Worm (Caenorhabditis elegans): ENCODE measurements around the gene C14B4.2.

DNA sequence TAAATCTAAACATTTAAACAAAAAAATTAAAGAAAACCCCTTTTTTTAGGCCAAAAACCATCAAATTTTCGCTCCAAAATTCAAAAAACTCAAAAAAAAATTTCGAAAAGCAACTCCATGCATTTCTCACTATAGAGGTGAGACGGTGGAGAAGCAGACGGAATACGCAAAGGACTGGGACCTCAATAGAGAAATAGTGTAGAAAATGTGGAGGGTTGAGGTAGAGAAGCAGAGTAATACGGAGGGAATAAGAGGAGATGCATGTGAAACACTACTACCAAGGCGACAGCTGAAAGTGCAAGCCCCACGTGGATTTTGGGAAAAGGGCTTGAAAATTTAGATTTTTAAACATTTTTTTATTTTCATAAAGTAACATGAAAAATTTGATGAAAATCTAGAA lies 28.8 kb upstream of the C14B4.2 start:
- TF ChIP-seq him-1 (tag; optimal IDR thresholded peaks at IDR 0.05) (no peak), dao-5 (tag; optimal IDR thresholded peaks at IDR 0.05) (no peak)

All from whole organism, L4/young adult.